Worm (Caenorhabditis elegans) whole organism, L1 larva: Measurements from ENCODE around the gene dbl-1.

Experiments used
- F16B12.6 ChIP-seq: fragments of 150-350 bp; optimal IDR thresholded peaks from 2 replicates; lab custom pipeline; 2014; ENCODE audit warnings: missing biosample characterization, missing genetic modification characterization
- ceh-82 ChIP-seq, 3 experiments: fragments of 150-350 bp in 1 of 3; sonication (generic microtip) in 2 of 3; optimal IDR thresholded peaks; 2 replicates each; lab custom pipeline; 2014 to 2017; ENCODE audit warnings: missing biosample characterization in 3 of 3, missing genetic modification characterization in 3 of 3
- ceh-88 ChIP-seq: fragments of 200-800 bp; sonication (Bioruptor generic); IDR thresholded peaks from 2 replicates; pipeline ENCODE4 v1.3.6; 2022; ENCODE audit warnings: missing genetic modification characterization, missing compliant biosample characterization
- ceh-90 ChIP-seq: sonication (generic microtip); optimal IDR thresholded peaks from 2 replicates; lab custom pipeline; 2016; ENCODE audit warnings: missing genetic modification characterization, missing compliant biosample characterization
- ces-1 ChIP-seq: fragments of 150-350 bp; optimal IDR thresholded peaks from 2 replicates; lab custom pipeline; 2014; ENCODE audit warnings: missing biosample characterization, missing genetic modification reagents, missing genetic modification characterization
- dpl-1 ChIP-seq, 3 experiments: fragments of 150-350 bp in 2 of 3; sonication (generic microtip) in 1 of 3; optimal IDR thresholded peaks; 2 replicates each; lab custom pipeline; 2014 to 2017; ENCODE audit warnings: missing biosample characterization in 3 of 3, missing genetic modification characterization in 3 of 3, missing genetic modification reagents in 3 of 3
- dsc-1 ChIP-seq: sonication (generic microtip); optimal IDR thresholded peaks from 2 replicates; lab custom pipeline; 2016; ENCODE audit warnings: mild to moderate bottlenecking, missing genetic modification characterization, missing compliant biosample characterization
- efl-1 ChIP-seq, 4 experiments: fragments of 150-350 bp; optimal IDR thresholded peaks in 3 of 4; peaks in 1 of 4; 1 replicate in 1 of 4; 2 replicates in 3 of 4; lab custom pipeline; 2014; ENCODE audit warnings: missing biosample characterization in 2 of 4, missing genetic modification characterization in 2 of 4, missing genetic modification reagents in 2 of 4
- efl-3 ChIP-seq: fragments of 200-800 bp; sonication (Bioruptor generic); optimal IDR thresholded peaks from 2 replicates; lab custom pipeline; 2018; ENCODE audit warnings: mild to moderate bottlenecking, missing genetic modification characterization, missing compliant biosample characterization
- egl-27 ChIP-seq, 2 experiments: fragments of 150-350 bp in 1 of 2; sonication (generic microtip); optimal IDR thresholded peaks; 3 replicates each; lab custom pipeline; 2017 to 2018; ENCODE audit warnings: missing biosample characterization in 2 of 2, missing genetic modification characterization in 2 of 2, missing genetic modification reagents in 2 of 2
- elt-3 ChIP-seq, 6 experiments: fragments of 150-350 bp in 1 of 6; sonication (generic microtip); optimal IDR thresholded peaks; 2 replicates each; lab custom pipeline; 2017 to 2018; ENCODE audit warnings: missing biosample characterization in 6 of 6, missing genetic modification characterization in 6 of 6, inconsistent platforms in 1 of 6
- ets-5 ChIP-seq: fragments of 200-800 bp; sonication (Bioruptor generic); IDR thresholded peaks from 2 replicates; pipeline ENCODE4 v1.3.6; 2022; ENCODE audit warnings: missing genetic modification characterization, missing compliant biosample characterization
- fkh-8 ChIP-seq: sonication (generic microtip); optimal IDR thresholded peaks from 2 replicates; lab custom pipeline; 2016; ENCODE audit warnings: mild to moderate bottlenecking, missing genetic modification characterization, missing compliant biosample characterization
- grh-1 ChIP-seq: fragments of 200-800 bp; sonication (Bioruptor generic); IDR thresholded peaks from 2 replicates; pipeline ENCODE4 v1.3.6; 2022; ENCODE audit warnings: missing genetic modification reagents, missing genetic modification characterization, missing compliant biosample characterization
- hlh-17 ChIP-seq: fragments of 200-800 bp; sonication (Bioruptor generic); optimal IDR thresholded peaks from 2 replicates; lab custom pipeline; 2018; ENCODE audit warnings: missing genetic modification characterization, mild to moderate bottlenecking, missing compliant biosample characterization, moderate library complexity, borderline replicate concordance
- hlh-4 ChIP-seq: sonication (generic microtip); optimal IDR thresholded peaks from 2 replicates; lab custom pipeline; 2016; ENCODE audit warnings: mild to moderate bottlenecking, missing genetic modification characterization, missing compliant biosample characterization
- lin-13 ChIP-seq: fragments of 150-350 bp; optimal IDR thresholded peaks from 2 replicates; lab custom pipeline; 2014; ENCODE audit warnings: missing biosample characterization, missing genetic modification reagents, missing genetic modification characterization
- lin-14 ChIP-seq: fragments of 200-800 bp; sonication (Bioruptor generic); optimal IDR thresholded peaks from 2 replicates; lab custom pipeline; 2018; ENCODE audit warnings: mild to moderate bottlenecking, missing genetic modification characterization, moderate library complexity, missing compliant biosample characterization
- lin-35 ChIP-seq, 2 experiments: fragments of 150-350 bp; optimal IDR thresholded peaks; 2 replicates each; lab custom pipeline; 2014; ENCODE audit warnings: missing biosample characterization in 2 of 2, missing genetic modification characterization in 2 of 2, missing genetic modification reagents in 2 of 2
- lsy-2 ChIP-seq, 2 experiments: fragments of 150-350 bp; optimal IDR thresholded peaks; 2 replicates each; lab custom pipeline; 2014; ENCODE audit warnings: missing biosample characterization in 2 of 2, missing genetic modification characterization in 2 of 2
- nhr-11 ChIP-seq: fragments of 150-350 bp; optimal IDR thresholded peaks from 2 replicates; lab custom pipeline; 2014; ENCODE audit warnings: missing biosample characterization, missing genetic modification characterization
- nhr-12 ChIP-seq: sonication (generic microtip); optimal IDR thresholded peaks from 2 replicates; lab custom pipeline; 2017; ENCODE audit warnings: missing biosample characterization, missing genetic modification characterization
- nhr-19 ChIP-seq: fragments of 200-800 bp; sonication (Bioruptor generic); conservative IDR thresholded peaks from 2 replicates; pipeline ENCODE4 v1.3.6; 2022; ENCODE audit warnings: missing genetic modification characterization, missing compliant biosample characterization
- nhr-20 ChIP-seq: sonication (generic microtip); optimal IDR thresholded peaks from 2 replicates; lab custom pipeline; 2016; ENCODE audit warnings: mild to moderate bottlenecking, missing genetic modification characterization, missing compliant biosample characterization
- nhr-237 ChIP-seq: fragments of 150-350 bp; optimal IDR thresholded peaks from 2 replicates; lab custom pipeline; 2014; ENCODE audit warnings: missing biosample characterization, missing genetic modification characterization
- nhr-47 ChIP-seq: sonication (generic microtip); optimal IDR thresholded peaks from 2 replicates; lab custom pipeline; 2016; ENCODE audit warnings: mild to moderate bottlenecking, missing genetic modification characterization, moderate library complexity, missing compliant biosample characterization
- nhr-71 ChIP-seq: sonication (generic microtip); optimal IDR thresholded peaks from 2 replicates; lab custom pipeline; 2016; ENCODE audit warnings: mild to moderate bottlenecking, missing genetic modification characterization, moderate library complexity, missing compliant biosample characterization
- nhr-77 ChIP-seq: fragments of 150-350 bp; optimal IDR thresholded peaks from 2 replicates; lab custom pipeline; 2014; ENCODE audit warnings: missing biosample characterization, missing genetic modification characterization
- nhr-84 ChIP-seq: sonication (generic microtip); optimal IDR thresholded peaks from 2 replicates; lab custom pipeline; 2017; ENCODE audit warnings: missing biosample characterization, missing genetic modification characterization
- pag-3 ChIP-seq: sonication (generic microtip); optimal IDR thresholded peaks from 2 replicates; lab custom pipeline; 2017; ENCODE audit warnings: missing genetic modification characterization, mild to moderate bottlenecking, missing compliant biosample characterization, antibody characterized with exemption, borderline replicate concordance; ENCODE audit not compliant: insufficient read depth
- pax-3 ChIP-seq: fragments of 200-800 bp; sonication (Bioruptor generic); optimal IDR thresholded peaks from 2 replicates; lab custom pipeline; 2018; ENCODE audit warnings: mild to moderate bottlenecking, missing genetic modification characterization, moderate library complexity, missing compliant biosample characterization
- pqm-1 ChIP-seq: sonication (generic microtip); optimal IDR thresholded peaks from 3 replicates; lab custom pipeline; 2017; ENCODE audit warnings: missing biosample characterization, missing genetic modification characterization
- skn-1 ChIP-seq: fragments of 150-350 bp; optimal IDR thresholded peaks from 2 replicates; lab custom pipeline; 2014; ENCODE audit warnings: missing biosample characterization, missing genetic modification characterization
- tbx-2 ChIP-seq: sonication (generic microtip); optimal IDR thresholded peaks from 2 replicates; lab custom pipeline; 2016; ENCODE audit warnings: missing genetic modification characterization, missing compliant biosample characterization
- unc-130 ChIP-seq: fragments of 150-350 bp; optimal IDR thresholded peaks from 2 replicates; lab custom pipeline; 2017; ENCODE audit warnings: missing biosample characterization, missing genetic modification characterization, inconsistent platforms
- unc-98 ChIP-seq: fragments of 200-800 bp; sonication (Bioruptor generic); IDR thresholded peaks from 2 replicates; pipeline ENCODE4 v1.3.6; 2022; ENCODE audit warnings: missing genetic modification characterization, missing compliant biosample characterization
- zag-1 ChIP-seq: fragments of 150-350 bp; optimal IDR thresholded peaks from 2 replicates; lab custom pipeline; 2014; ENCODE audit warnings: missing biosample characterization, missing genetic modification characterization

dbl-1 gene

ce11 chrV:6780676-6781075, 22.7 kb downstream of the dbl-1 start:
- TF ChIP-seq unc-98: no peak
- no peak for TF ChIP-seq ceh-88
- TF ChIP-seq lin-14 (GFP tag; lab: Kevin White, UChicago): no peak
- TF ChIP-seq unc-130 (tag; lab: Kevin White, UChicago): no peak
- TF ChIP-seq ets-5 (GFP tag; lab: Robert Waterston, UW): no peak
- peak; percentile 62 for TF ChIP-seq hlh-4 (tag; lab: Kevin White, UChicago)
- TF ChIP-seq fkh-8 (tag; lab: Kevin White, UChicago): peak; percentile 48
- no peak for TF ChIP-seq zag-1 (tag; lab: Kevin White, UChicago)
- no peak for TF ChIP-seq lin-13
- TF ChIP-seq lin-35 (GFP tag; optimal IDR thresholded peaks at IDR 0.05; lab: Kevin White, UChicago): no peak
- TF ChIP-seq efl-3 (GFP tag; lab: Kevin White, UChicago): no peak
- TF ChIP-seq tbx-2 (tag; lab: Kevin White, UChicago): no peak
- no peak for TF ChIP-seq nhr-11 (tag; lab: Kevin White, UChicago)
- no peak for TF ChIP-seq hlh-17
- no peak for TF ChIP-seq nhr-19 (GFP tag; lab: Robert Waterston, UW)
- no peak for TF ChIP-seq pag-3 (tag; lab: Kevin White, UChicago)
- no peak for TF ChIP-seq elt-3 (tag; optimal IDR thresholded peaks at IDR 0.05; lab: Kevin White, UChicago)
- TF ChIP-seq nhr-12 (tag; lab: Kevin White, UChicago): no peak
- TF ChIP-seq pqm-1 (tag; lab: Kevin White, UChicago): no peak
- no peak for TF ChIP-seq skn-1 (tag; lab: Kevin White, UChicago)
- TF ChIP-seq ceh-90: no peak
- TF ChIP-seq nhr-84: no peak
- TF ChIP-seq lsy-2 (tag; optimal IDR thresholded peaks at IDR 0.05; lab: Kevin White, UChicago): no peak
- TF ChIP-seq dpl-1 (GFP tag; optimal IDR thresholded peaks at IDR 0.05; lab: Kevin White, UChicago): no peak
- TF ChIP-seq F16B12.6: no peak
- no peak for TF ChIP-seq ces-1 (GFP tag; lab: Kevin White, UChicago)
- TF ChIP-seq nhr-47: peak; percentile 33
- TF ChIP-seq egl-27 (tag; optimal IDR thresholded peaks at IDR 0.05; lab: Kevin White, UChicago): no peak
- TF ChIP-seq nhr-20 (tag; lab: Kevin White, UChicago): no peak
- peak; percentile 54 for TF ChIP-seq nhr-71 (tag; lab: Kevin White, UChicago)
- TF ChIP-seq ceh-82 (tag; optimal IDR thresholded peaks at IDR 0.05; lab: Kevin White, UChicago): no peak
- no peak for TF ChIP-seq grh-1

DNA sequence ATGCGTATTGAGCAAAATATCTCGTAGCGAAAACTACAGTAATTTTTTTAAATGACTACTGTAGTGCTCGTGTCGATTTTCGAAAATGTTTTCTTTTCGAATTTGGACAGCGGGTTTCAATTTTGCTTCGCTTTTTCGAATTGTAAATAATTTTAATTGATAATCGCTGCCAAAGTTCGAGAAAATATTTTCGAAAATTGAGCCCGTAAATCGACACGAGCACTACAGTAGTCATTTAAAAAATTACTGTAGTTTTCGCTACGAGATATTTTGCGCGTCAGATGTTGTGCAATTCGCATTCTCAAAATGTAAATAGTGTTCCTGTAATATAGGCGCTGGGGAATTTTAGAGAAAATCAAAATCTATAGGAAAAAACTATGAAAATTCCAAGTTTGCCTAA, 24.3 kb downstream of the dbl-1 start:
- TF ChIP-seq ceh-82 (tag; optimal IDR thresholded peaks at IDR 0.05; lab: Kevin White, UChicago): no peak
- no peak for TF ChIP-seq nhr-20 (tag; lab: Kevin White, UChicago)
- TF ChIP-seq nhr-237 (tag; lab: Kevin White, UChicago): no peak
- no peak for TF ChIP-seq pax-3 (tag; lab: Kevin White, UChicago)
- no peak for TF ChIP-seq zag-1 (tag; lab: Kevin White, UChicago)
- no peak for TF ChIP-seq ceh-88
- no peak for TF ChIP-seq dsc-1 (tag; lab: Kevin White, UChicago)
- TF ChIP-seq, all 84 proteins: peak for 0

ce11 chrV:6783044-6783625, 25.2 kb downstream of the dbl-1 start:
- TF ChIP-seq efl-1 (optimal IDR thresholded peaks at IDR 0.05; lab: Kevin White, UChicago) (no peak), efl-1 (GFP tag; optimal IDR thresholded peaks at IDR 0.05 in 1 of 2; lab: Kevin White, UChicago) (peak in 1 of 2 experiments; percentile 60), nhr-77 (tag; lab: Kevin White, UChicago) (no peak)
